Worm (Caenorhabditis elegans) whole organism, late embryonic: ENCODE data around the gene rbbp-5.

Experiments used
- K02D7.2 ChIP-seq: sonication (generic microtip); optimal IDR thresholded peaks from 2 replicates; lab custom pipeline; 2017; ENCODE audit warnings: mild to moderate bottlenecking, missing genetic modification characterization, missing compliant biosample characterization
- K09A11.1 ChIP-seq: sonication (generic microtip); optimal IDR thresholded peaks from 2 replicates; lab custom pipeline; 2017; ENCODE audit warnings: antibody characterized with exemption, mild to moderate bottlenecking, missing genetic modification characterization, missing compliant biosample characterization; ENCODE audit not compliant: insufficient read depth
- ceh-19 ChIP-seq: fragments of 200-800 bp; sonication (Bioruptor generic); optimal IDR thresholded peaks from 2 replicates; lab custom pipeline; 2018; ENCODE audit warnings: mild to moderate bottlenecking, missing genetic modification characterization, missing compliant biosample characterization
- dve-1 ChIP-seq: sonication (generic microtip); optimal IDR thresholded peaks from 2 replicates; lab custom pipeline; 2017; ENCODE audit warnings: antibody characterized with exemption, mild to moderate bottlenecking, missing genetic modification characterization, missing compliant biosample characterization
- madf-2 ChIP-seq: sonication (generic microtip); optimal IDR thresholded peaks from 2 replicates; lab custom pipeline; 2017; ENCODE audit warnings: missing genetic modification characterization, missing compliant biosample characterization
- nhr-11 ChIP-seq: fragments of 150-350 bp; optimal IDR thresholded peaks from 2 replicates; lab custom pipeline; 2014; ENCODE audit warnings: missing biosample characterization, missing genetic modification characterization
- npax-4 ChIP-seq: sonication (generic microtip); optimal IDR thresholded peaks from 2 replicates; lab custom pipeline; 2016; ENCODE audit warnings: missing genetic modification characterization, missing compliant biosample characterization
- odd-2 ChIP-seq: sonication (generic microtip); optimal IDR thresholded peaks from 2 replicates; lab custom pipeline; 2017; ENCODE audit warnings: antibody characterized with exemption, mild to moderate bottlenecking, missing genetic modification characterization, missing compliant biosample characterization
- pha-4 ChIP-seq: fragments of 150-350 bp; optimal IDR thresholded peaks from 2 replicates; lab custom pipeline; 2018; ENCODE audit warnings: missing biosample characterization, missing genetic modification reagents, missing genetic modification characterization

ce11 chrII:6115283-6115682, 17.7 kb downstream of the rbbp-5 start:
- TF ChIP-seq nhr-11 (tag; lab: Kevin White, UChicago) (no peak), odd-2 (tag; lab: Kevin White, UChicago) (no peak), pha-4 (no peak), npax-4 (tag; lab: Kevin White, UChicago) (no peak), K09A11.1 (tag; lab: Kevin White, UChicago) (no peak), ceh-19 (no peak), madf-2 (tag; lab: Kevin White, UChicago) (no peak), K02D7.2 (tag; lab: Kevin White, UChicago) (no peak), dve-1 (tag; lab: Kevin White, UChicago) (no peak)
